Fruit fly (Drosophila melanogaster): ENCODE measurements around the gene CG7326.

The CG7326 gene

dm6 chrX:18838929-18839576 lies 24.5 kb downstream of the CG7326 start (continued):
- no peak for TF ChIP-seq CG4360 (GFP tag; IDR thresholded peaks at IDR 0.05)
- no peak for TF ChIP-seq psq (GFP tag; optimal IDR thresholded peaks at IDR 0.05)
- TF ChIP-seq CG3995 (GFP tag; optimal IDR thresholded peaks at IDR 0.05): no peak
- TF ChIP-seq ac (GFP tag; optimal IDR thresholded peaks at IDR 0.05): no peak
- TF ChIP-seq bsh (GFP tag; optimal IDR thresholded peaks at IDR 0.05): peak in 1 of 2 experiments; percentile 26
- no peak for TF ChIP-seq D19A (tag; optimal IDR thresholded peaks at IDR 0.05)
- TF ChIP-seq CG12659 (GFP tag; optimal IDR thresholded peaks at IDR 0.05): no peak
- TF ChIP-seq Nf-YC (tag; optimal IDR thresholded peaks at IDR 0.05): no peak
- TF ChIP-seq CG16863 (GFP tag; optimal IDR thresholded peaks at IDR 0.05): no peak
- no peak for TF ChIP-seq CG13123 (GFP tag; optimal IDR thresholded peaks at IDR 0.05)
- no peak for TF ChIP-seq D19B (GFP tag; optimal IDR thresholded peaks at IDR 0.05)
- no peak for TF ChIP-seq ab (GFP tag; optimal IDR thresholded peaks at IDR 0.05)
- peak; percentile 12 for TF ChIP-seq CG2678 (tag; optimal IDR thresholded peaks at IDR 0.05)
- no peak for TF ChIP-seq zf30C (GFP tag; optimal IDR thresholded peaks at IDR 0.05)
- no peak for TF ChIP-seq cas (GFP tag; IDR thresholded peaks at IDR 0.05)
- TF ChIP-seq H15 (GFP tag; IDR thresholded peaks at IDR 0.05): no peak
- no peak for TF ChIP-seq tio (GFP tag; optimal IDR thresholded peaks at IDR 0.05)
- TF ChIP-seq Lpt (GFP tag; optimal IDR thresholded peaks at IDR 0.05): no peak
- TF ChIP-seq hth (optimal IDR thresholded peaks at IDR 0.05): no peak
- no peak for TF ChIP-seq Ravus (GFP tag; IDR thresholded peaks at IDR 0.05)
- TF ChIP-seq gsb (GFP tag; IDR thresholded peaks at IDR 0.05): no peak
- TF ChIP-seq CG17802 (tag; optimal IDR thresholded peaks at IDR 0.05): no peak
- peak; percentile 43 for TF ChIP-seq lab (GFP tag; optimal IDR thresholded peaks at IDR 0.05)
- no peak for TF ChIP-seq CG3838 (GFP tag; optimal IDR thresholded peaks at IDR 0.05)
- TF ChIP-seq CG12236 (GFP tag; optimal IDR thresholded peaks at IDR 0.05): no peak
- no peak for TF ChIP-seq HmgZ (tag; optimal IDR thresholded peaks at IDR 0.05)
- peak; percentile 8 for TF ChIP-seq BtbVII (GFP tag; optimal IDR thresholded peaks at IDR 0.05)
- TF ChIP-seq gcm2 (GFP tag; optimal IDR thresholded peaks at IDR 0.05): no peak
- TF ChIP-seq CG7987 (GFP tag; optimal IDR thresholded peaks at IDR 0.05): no peak
- TF ChIP-seq CG11504 (tag; optimal IDR thresholded peaks at IDR 0.05): peak; percentile 25
- no peak for TF ChIP-seq B-H1 (GFP tag; IDR thresholded peaks at IDR 0.05)
- no peak for TF ChIP-seq Gsc (GFP tag; IDR thresholded peaks at IDR 0.05)
- TF ChIP-seq Hey (tag; optimal IDR thresholded peaks at IDR 0.05): no peak
- no peak for TF ChIP-seq Asciz (GFP tag; optimal IDR thresholded peaks at IDR 0.05)
- no peak for TF ChIP-seq sd (tag; optimal IDR thresholded peaks at IDR 0.05)
- TF ChIP-seq Meics (GFP tag; optimal IDR thresholded peaks at IDR 0.05): no peak
- TF ChIP-seq CG6765 (GFP tag; optimal IDR thresholded peaks at IDR 0.05): no peak
- no peak for TF ChIP-seq tll (GFP tag; optimal IDR thresholded peaks at IDR 0.05)
- no peak for TF ChIP-seq CG33213 (GFP tag; optimal IDR thresholded peaks at IDR 0.05)
- TF ChIP-seq CG2875 (GFP tag; optimal IDR thresholded peaks at IDR 0.05): no peak
- TF ChIP-seq ci (GFP tag; IDR thresholded peaks at IDR 0.05): 0 out of 3 replicates have a peak, but pooled peaks have one; percentile 15
- TF ChIP-seq NC2α (GFP tag; optimal IDR thresholded peaks at IDR 0.05): no peak
- no peak for TF ChIP-seq her (GFP tag; optimal IDR thresholded peaks at IDR 0.05)
- TF ChIP-seq tgo (GFP tag; IDR thresholded peaks at IDR 0.05): no peak
- TF ChIP-seq NK7.1 (GFP tag; optimal IDR thresholded peaks at IDR 0.05): no peak
- no peak for TF ChIP-seq pzg (GFP tag; optimal IDR thresholded peaks at IDR 0.05)
- no peak for TF ChIP-seq dmrt99B (tag; optimal IDR thresholded peaks at IDR 0.05)
- TF ChIP-seq CG6689 (GFP tag; IDR thresholded peaks at IDR 0.05): no peak
- no peak for TF ChIP-seq grau (tag; optimal IDR thresholded peaks at IDR 0.05)
